Fruit fly (Drosophila melanogaster) whole organism: ENCODE results near the gene dpr14.

Experiments used
- CG8478 ChIP-seq: fragments of >200 bp; optimal IDR thresholded peaks from 2 replicates; lab custom pipeline; 2018; ENCODE audit warnings: inconsistent platforms
- Dll ChIP-seq: fragments of >200 bp; optimal IDR thresholded peaks from 2 replicates; lab custom pipeline; 2017
- EcR ChIP-seq, 2 experiments: fragments of >200 bp; optimal IDR thresholded peaks; 2 replicates each; lab custom pipeline; 2017; ENCODE audit warnings: missing biosample characterization in 2 of 2, missing genetic modification characterization in 2 of 2, missing genetic modification reagents in 2 of 2

- TF ChIP-seq CG8478 (lab: Kevin White, UChicago) (peak; percentile 0), EcR (GFP tag; optimal IDR thresholded peaks at IDR 0.05; lab: Kevin White, UChicago) (no peak), Dll (lab: Kevin White, UChicago) (peak; percentile 84)
Measured at dm6 chrX:7930236-7931027, 22.3 kb upstream of the dpr14 start.
